Worm (Caenorhabditis elegans): Measurements from ENCODE around the gene C47G2.3.

DNA sequence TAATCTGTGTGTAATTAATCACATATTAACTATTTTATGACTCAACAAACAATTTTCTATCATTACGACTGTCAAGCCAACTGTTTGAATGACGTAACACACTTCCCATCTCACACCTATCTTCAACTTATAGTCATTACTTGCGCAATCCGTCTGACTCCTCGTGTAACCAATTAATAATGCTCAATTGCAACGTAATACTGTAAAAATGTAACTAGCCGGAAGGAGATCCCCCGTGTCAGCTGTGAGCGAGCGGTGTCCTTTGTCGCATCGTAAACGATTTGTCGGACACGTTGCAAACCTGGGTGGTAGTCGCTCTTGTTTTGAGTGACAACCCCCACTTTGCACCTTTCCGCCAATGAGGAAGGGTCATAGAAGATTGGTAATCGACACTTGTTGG lies 1.8 kb downstream of the C47G2.3 start:
- TF ChIP-seq ces-1 (GFP tag; optimal IDR thresholded peaks at IDR 0.05) (no peak), pha-4 (tag; optimal IDR thresholded peaks at IDR 0.05) (no peak), nhr-76 (tag; optimal IDR thresholded peaks at IDR 0.05) (no peak), nhr-237 (tag; optimal IDR thresholded peaks at IDR 0.05) (no peak), nhr-12 (tag; optimal IDR thresholded peaks at IDR 0.05) (no peak), tbx-8 (GFP tag; optimal IDR thresholded peaks at IDR 0.05) (no peak)

Measured in whole organism, mixed stage, embryonic.